Fruit fly (Drosophila melanogaster) whole organism, embryonic: ENCODE results near the gene Alg9.

ENCODE experiments used
- C15 ChIP-seq: fragments of 200-800 bp; sonication (Bioruptor generic); IDR thresholded peaks from 3 replicates; pipeline ENCODE4 v1.3.6; 2022; ENCODE audit warnings: missing biosample characterization, missing genetic modification characterization
- CG1024 ChIP-seq: fragments of 200-800 bp; sonication (Bioruptor generic); IDR thresholded peaks from 2 replicates; pipeline ENCODE4 v1.3.6; 2022; ENCODE audit warnings: missing biosample characterization, missing genetic modification characterization
- CG14710 ChIP-seq: fragments of 200-800 bp; sonication (Bioruptor generic); optimal IDR thresholded peaks from 3 replicates; lab custom pipeline; 2019; ENCODE audit warnings: missing biosample characterization, mild to moderate bottlenecking, missing genetic modification characterization, moderate library complexity
- CG1603 ChIP-seq: fragments of 200-800 bp; sonication (Bioruptor generic); optimal IDR thresholded peaks from 2 replicates; lab custom pipeline; 2019; ENCODE audit warnings: missing biosample characterization, mild to moderate bottlenecking, missing genetic modification characterization, moderate library complexity
- CG18476 ChIP-seq: fragments of 200-800 bp; sonication (Bioruptor generic); optimal IDR thresholded peaks from 2 replicates; lab custom pipeline; 2016; ENCODE audit warnings: missing biosample characterization, mild to moderate bottlenecking, missing genetic modification characterization
- CG18599 ChIP-seq: fragments of 200-800 bp; sonication (Bioruptor generic); optimal IDR thresholded peaks from 3 replicates; lab custom pipeline; 2017; ENCODE audit warnings: missing biosample characterization, missing genetic modification characterization, mild to moderate bottlenecking, moderate library complexity, missing genetic modification reagents
- CG2199 ChIP-seq: fragments of 200-800 bp; sonication (Bioruptor generic); IDR thresholded peaks from 3 replicates; pipeline ENCODE4 v1.3.6; 2022; ENCODE audit warnings: missing biosample characterization, missing genetic modification characterization
- CG3995 ChIP-seq: fragments of 200-800 bp; sonication (Bioruptor generic); optimal IDR thresholded peaks from 3 replicates; lab custom pipeline; 2016; ENCODE audit warnings: missing biosample characterization, missing genetic modification characterization
- CG6683 ChIP-seq: fragments of 200-800 bp; sonication (Bioruptor generic); optimal IDR thresholded peaks from 2 replicates; lab custom pipeline; 2017; ENCODE audit warnings: missing biosample characterization, mild to moderate bottlenecking, missing genetic modification characterization, missing genetic modification reagents
- CG7271 ChIP-seq: fragments of 200-800 bp; sonication (Bioruptor generic); optimal IDR thresholded peaks from 2 replicates; lab custom pipeline; 2018; ENCODE audit warnings: missing biosample characterization, mild to moderate bottlenecking, missing genetic modification characterization, moderate library complexity
- CG9876 ChIP-seq: fragments of 200-800 bp; sonication (Bioruptor generic); optimal IDR thresholded peaks from 2 replicates; lab custom pipeline; 2016; ENCODE audit warnings: missing biosample characterization, missing genetic modification characterization
- Chrac-16 ChIP-seq: fragments of 200-800 bp; sonication (Bioruptor generic); optimal IDR thresholded peaks from 3 replicates; lab custom pipeline; 2016; ENCODE audit warnings: missing biosample characterization, missing genetic modification characterization
- CrebB ChIP-seq: fragments of 200-800 bp; sonication (Bioruptor generic); optimal IDR thresholded peaks from 3 replicates; lab custom pipeline; 2018; ENCODE audit warnings: missing biosample characterization, mild to moderate bottlenecking, missing genetic modification characterization
- D ChIP-seq, 2 experiments: fragments of 200-800 bp in 1 of 2; fragments of >200 bp in 1 of 2; sonication (Bioruptor generic) in 1 of 2; optimal IDR thresholded peaks; 2 replicates in 1 of 2; 3 replicates in 1 of 2; lab custom pipeline; 2017; ENCODE audit warnings: mild to moderate bottlenecking in 1 of 2, missing biosample characterization in 1 of 2, missing genetic modification characterization in 1 of 2, missing genetic modification reagents in 1 of 2
- Dad ChIP-seq: fragments of 200-800 bp; sonication (Bioruptor generic); optimal IDR thresholded peaks from 3 replicates; lab custom pipeline; 2016; ENCODE audit warnings: missing biosample characterization, missing genetic modification characterization
- HLHmδ ChIP-seq: fragments of 200-800 bp; sonication (Bioruptor generic); optimal IDR thresholded peaks from 2 replicates; lab custom pipeline; 2018; ENCODE audit warnings: missing biosample characterization, mild to moderate bottlenecking, missing genetic modification characterization, moderate library complexity
- Hmr ChIP-seq: fragments of 200-800 bp; sonication (Bioruptor generic); optimal IDR thresholded peaks from 3 replicates; lab custom pipeline; 2017; ENCODE audit warnings: mild to moderate bottlenecking, missing biosample characterization, missing genetic modification reagents, missing genetic modification characterization
- Hr51 ChIP-seq, 2 experiments: fragments of 200-800 bp; sonication (Bioruptor generic); optimal IDR thresholded peaks; 2 replicates in 1 of 2; 3 replicates in 1 of 2; lab custom pipeline; 2016 to 2018; ENCODE audit warnings: missing biosample characterization in 2 of 2, missing genetic modification characterization in 2 of 2, mild to moderate bottlenecking in 1 of 2, moderate library complexity in 1 of 2
- Lhr ChIP-seq: fragments of 200-800 bp; sonication (Bioruptor generic); optimal IDR thresholded peaks from 3 replicates; lab custom pipeline; 2017; ENCODE audit warnings: mild to moderate bottlenecking, missing biosample characterization, missing genetic modification reagents, missing genetic modification characterization
- Med ChIP-seq: fragments of 200-800 bp; sonication (Bioruptor generic); peaks from one replicate; lab custom pipeline; 2016; ENCODE audit warnings: missing biosample characterization, missing genetic modification characterization, mild to moderate bottlenecking, inconsistent platforms, moderate library complexity
- Meics ChIP-seq: fragments of 200-800 bp; sonication (Bioruptor generic); optimal IDR thresholded peaks from 2 replicates; lab custom pipeline; 2017; ENCODE audit warnings: missing biosample characterization, mild to moderate bottlenecking, missing genetic modification characterization
- NfI ChIP-seq: fragments of 200-800 bp; sonication (Bioruptor generic); optimal IDR thresholded peaks from 3 replicates; lab custom pipeline; 2018; ENCODE audit warnings: missing biosample characterization, mild to moderate bottlenecking, missing genetic modification characterization, moderate library complexity
- Pdp1 ChIP-seq, 2 experiments: fragments of 200-800 bp; sonication (Bioruptor generic); optimal IDR thresholded peaks; 3 replicates each; lab custom pipeline; 2016; ENCODE audit warnings: missing biosample characterization in 2 of 2, missing genetic modification characterization in 2 of 2, mild to moderate bottlenecking in 1 of 2, moderate library complexity in 1 of 2
- Sox102F ChIP-seq: fragments of 200-800 bp; sonication (Bioruptor generic); optimal IDR thresholded peaks from 2 replicates; lab custom pipeline; 2018; ENCODE audit warnings: missing biosample characterization, mild to moderate bottlenecking, missing genetic modification characterization, moderate library complexity
- ac ChIP-seq: fragments of 200-800 bp; sonication (Bioruptor generic); optimal IDR thresholded peaks from 3 replicates; lab custom pipeline; 2017; ENCODE audit warnings: missing biosample characterization, mild to moderate bottlenecking, missing genetic modification characterization
- amos ChIP-seq: fragments of 200-800 bp; sonication (Bioruptor generic); IDR thresholded peaks from 2 replicates; pipeline ENCODE4 v1.3.6; 2022; ENCODE audit warnings: missing biosample characterization, missing genetic modification characterization; ENCODE audit not compliant: partially characterized antibody
- ase ChIP-seq: fragments of 200-800 bp; sonication (Bioruptor generic); IDR thresholded peaks from 3 replicates; pipeline ENCODE4 v1.3.6; 2022; ENCODE audit warnings: missing biosample characterization, missing genetic modification characterization
- dmrt99B ChIP-seq: fragments of 200-800 bp; sonication (Bioruptor generic); optimal IDR thresholded peaks from 2 replicates; lab custom pipeline; 2018; ENCODE audit warnings: missing biosample characterization, mild to moderate bottlenecking, missing genetic modification characterization, moderate library complexity
- en ChIP-seq: fragments of 200-800 bp; sonication (Bioruptor generic); optimal IDR thresholded peaks from 2 replicates; lab custom pipeline; 2016; ENCODE audit warnings: missing biosample characterization, missing genetic modification characterization
- esg ChIP-seq: fragments of 200-800 bp; sonication (Bioruptor generic); conservative IDR thresholded peaks from 2 replicates; pipeline ENCODE4 v1.3.6; 2022; ENCODE audit warnings: missing biosample characterization, missing genetic modification characterization
- eyg ChIP-seq: fragments of 200-800 bp; sonication (Bioruptor generic); optimal IDR thresholded peaks from 3 replicates; lab custom pipeline; 2016; ENCODE audit warnings: missing biosample characterization, missing genetic modification characterization
- gfzf ChIP-seq: fragments of 200-800 bp; sonication (Bioruptor generic); optimal IDR thresholded peaks from 2 replicates; lab custom pipeline; 2016; ENCODE audit warnings: missing biosample characterization, mild to moderate bottlenecking, missing genetic modification characterization, moderate library complexity
- ham ChIP-seq: fragments of 200-800 bp; sonication (Bioruptor generic); IDR thresholded peaks from 2 replicates; pipeline ENCODE4 v1.3.6; 2022; ENCODE audit warnings: missing biosample characterization, missing genetic modification characterization
- lab ChIP-seq: fragments of 200-800 bp; sonication (Bioruptor generic); optimal IDR thresholded peaks from 3 replicates; lab custom pipeline; 2017; ENCODE audit warnings: missing biosample characterization, missing genetic modification characterization, mild to moderate bottlenecking, moderate library complexity, missing genetic modification reagents
- onecut ChIP-seq: fragments of 200-800 bp; sonication (Bioruptor generic); IDR thresholded peaks from 2 replicates; pipeline ENCODE4 v1.3.6; 2022; ENCODE audit warnings: missing biosample characterization, missing genetic modification characterization
- phol ChIP-seq: fragments of 200-800 bp; sonication (Bioruptor generic); optimal IDR thresholded peaks from 3 replicates; lab custom pipeline; 2018; ENCODE audit warnings: missing biosample characterization, mild to moderate bottlenecking, missing genetic modification characterization, moderate library complexity
- prd ChIP-seq, 3 experiments: fragments of >200 bp in 2 of 3; fragments of 200-800 bp in 1 of 3; sonication (Bioruptor generic) in 1 of 3; optimal IDR thresholded peaks in 2 of 3; IDR thresholded peaks in 1 of 3; 2 replicates in 2 of 3; 3 replicates in 1 of 3; pipeline versions ENCODE4 v1.3.6 to Lab custom; 2017 to 2022; ENCODE audit warnings: missing biosample characterization in 1 of 3, missing genetic modification characterization in 1 of 3
- pum ChIP-seq: fragments of 200-800 bp; sonication (Bioruptor generic); optimal IDR thresholded peaks from 2 replicates; lab custom pipeline; 2016; ENCODE audit warnings: missing biosample characterization, missing genetic modification characterization
- schlank ChIP-seq: fragments of 200-800 bp; sonication (Bioruptor generic); optimal IDR thresholded peaks from 2 replicates; lab custom pipeline; 2018; ENCODE audit warnings: missing biosample characterization, mild to moderate bottlenecking, missing genetic modification characterization
- sens ChIP-seq: fragments of 200-800 bp; sonication (Bioruptor generic); peaks from one replicate; lab custom pipeline; 2016; ENCODE audit warnings: missing biosample characterization, missing genetic modification characterization
- sens-2 ChIP-seq: fragments of 200-800 bp; sonication (Bioruptor generic); IDR thresholded peaks from 2 replicates; pipeline ENCODE4 v1.3.6; 2022; ENCODE audit warnings: missing biosample characterization, missing genetic modification characterization
- sug ChIP-seq: fragments of 200-800 bp; optimal IDR thresholded peaks from 2 replicates; lab custom pipeline; 2019; ENCODE audit warnings: missing biosample characterization, mild to moderate bottlenecking, missing genetic modification characterization, moderate library complexity
- tin ChIP-seq: fragments of 200-800 bp; sonication (Bioruptor generic); optimal IDR thresholded peaks from 3 replicates; lab custom pipeline; 2016; ENCODE audit warnings: missing biosample characterization, missing genetic modification characterization
- trh ChIP-seq: fragments of 200-800 bp; sonication (Bioruptor generic); optimal IDR thresholded peaks from 2 replicates; lab custom pipeline; 2016; ENCODE audit warnings: missing biosample characterization, missing genetic modification characterization
- wek ChIP-seq: fragments of 200-800 bp; sonication (Bioruptor generic); optimal IDR thresholded peaks from 3 replicates; lab custom pipeline; 2018; ENCODE audit warnings: missing biosample characterization, mild to moderate bottlenecking, missing genetic modification characterization, moderate library complexity
- zen2 ChIP-seq: fragments of 200-800 bp; sonication (Bioruptor generic); IDR thresholded peaks from 3 replicates; pipeline ENCODE4 v1.3.6; 2022; ENCODE audit warnings: missing biosample characterization, missing genetic modification characterization; ENCODE audit not compliant: partially characterized antibody

Gene Alg9

dm6 chr3R:25174244-25174643, 47.1 kb upstream of the Alg9 start (continued):
- TF ChIP-seq Meics (GFP tag; lab: Kevin White, UChicago) (no peak), sug (tag; lab: Kevin White, UChicago) (no peak), D (optimal IDR thresholded peaks at IDR 0.05; lab: Kevin White, UChicago) (no peak), D (GFP tag; optimal IDR thresholded peaks at IDR 0.05; lab: Kevin White, UChicago) (peak; percentile 51), HLHmδ (GFP tag; lab: Kevin White, UChicago) (no peak), CG14710 (tag; lab: Kevin White, UChicago) (peak; percentile 55), tin (GFP tag; lab: Kevin White, UChicago) (peak; percentile 21)
- TF ChIP-seq, all 482 proteins: peak for 69

- peak; percentile 18 for TF ChIP-seq phol (tag; lab: Kevin White, UChicago)
- TF ChIP-seq ham (GFP tag; lab: Robert Waterston, UW) = no peak
- peak; percentile 11 for TF ChIP-seq lab (GFP tag; lab: Kevin White, UChicago)
- TF ChIP-seq Med (GFP tag; lab: Kevin White, UChicago) = peak; percentile 77
- TF ChIP-seq ac (GFP tag; lab: Kevin White, UChicago) = no peak
- TF ChIP-seq eyg (GFP tag; lab: Kevin White, UChicago) = no peak
- no peak for TF ChIP-seq Lhr (GFP tag; lab: Kevin White, UChicago)
- TF ChIP-seq sens (GFP tag; lab: Kevin White, UChicago) = peak; percentile 51
- TF ChIP-seq gfzf = no peak
- no peak for TF ChIP-seq sens-2 (GFP tag; lab: Robert Waterston, UW)
- TF ChIP-seq dmrt99B = peak; percentile 23
- TF ChIP-seq zen2 = no peak
- TF ChIP-seq pum (GFP tag; lab: Kevin White, UChicago) = no peak
- no peak for TF ChIP-seq CG14710 (tag; lab: Kevin White, UChicago)
- no peak for TF ChIP-seq CrebB
- no peak for TF ChIP-seq onecut (GFP tag; lab: Robert Waterston, UW)
- TF ChIP-seq HLHmδ (GFP tag; lab: Kevin White, UChicago) = no peak
- peak in 1 of 2 experiments; percentile 12 for TF ChIP-seq Pdp1 (GFP tag; optimal IDR thresholded peaks at IDR 0.05; lab: Kevin White, UChicago)
- TF ChIP-seq CG9876 (GFP tag; lab: Kevin White, UChicago) = no peak
- 0 out of 3 replicates have a peak, but pooled peaks have one; percentile 26 for TF ChIP-seq ase (GFP tag; lab: Robert Waterston, UW)
- TF ChIP-seq C15 (GFP tag; lab: Robert Waterston, UW) = no peak
- peak in 1 of 2 experiments; percentile 24 for TF ChIP-seq Hr51 (GFP tag; optimal IDR thresholded peaks at IDR 0.05; lab: Kevin White, UChicago)
- peak; percentile 18 for TF ChIP-seq CG1603 (tag; lab: Kevin White, UChicago)
- no peak for TF ChIP-seq CG6683 (GFP tag; lab: Kevin White, UChicago)
- no peak for TF ChIP-seq NfI (GFP tag; lab: Kevin White, UChicago)
- no peak for TF ChIP-seq CG18476 (GFP tag; lab: Kevin White, UChicago)
- TF ChIP-seq trh (GFP tag; lab: Kevin White, UChicago) = no peak
- no peak for TF ChIP-seq en (GFP tag; lab: Kevin White, UChicago)
- TF ChIP-seq prd (optimal IDR thresholded peaks at IDR 0.05; lab: Kevin White, UChicago) = no peak
- TF ChIP-seq prd (GFP tag; IDR thresholded peaks at IDR 0.05; lab: Robert Waterston, UW) = peak; percentile 51; the same call in 1 of the 3 replicates
- no peak for TF ChIP-seq CG3995 (GFP tag; lab: Kevin White, UChicago)
- TF ChIP-seq Dad (GFP tag; lab: Kevin White, UChicago) = no peak
- no peak for TF ChIP-seq CG7271 (tag; lab: Kevin White, UChicago)
- peak; percentile 9 for TF ChIP-seq Hmr
- 0 out of 2 replicates have a peak, but pooled peaks have one; percentile 5 for TF ChIP-seq esg (GFP tag; lab: Robert Waterston, UW)
- no peak for TF ChIP-seq Chrac-16
- no peak for TF ChIP-seq amos (GFP tag; lab: Robert Waterston, UW)
- no peak for TF ChIP-seq schlank (tag; lab: Kevin White, UChicago)
- no peak for TF ChIP-seq wek (GFP tag; lab: Kevin White, UChicago)
- TF ChIP-seq CG18599 (GFP tag; lab: Kevin White, UChicago) = peak; percentile 53
- 0 out of 2 replicates have a peak, but pooled peaks have one; percentile 5 for TF ChIP-seq CG1024 (GFP tag; lab: Robert Waterston, UW)
- TF ChIP-seq Sox102F (GFP tag; lab: Kevin White, UChicago) = peak; percentile 18
- TF ChIP-seq CG2199 (GFP tag; lab: Robert Waterston, UW) = no peak
Observed at dm6 chr3R:25176517-25176916, 44.9 kb upstream of the Alg9 start.
